Worm (Caenorhabditis elegans) whole organism, dauer: Measurements from ENCODE around the gene cox-16.

ENCODE experiments used
- unc-62 ChIP-seq: sonication (generic microtip); optimal IDR thresholded peaks from 2 replicates; lab custom pipeline; 2017; ENCODE audit warnings: missing biosample characterization, missing genetic modification reagents, missing genetic modification characterization

cox-16 gene

DNA sequence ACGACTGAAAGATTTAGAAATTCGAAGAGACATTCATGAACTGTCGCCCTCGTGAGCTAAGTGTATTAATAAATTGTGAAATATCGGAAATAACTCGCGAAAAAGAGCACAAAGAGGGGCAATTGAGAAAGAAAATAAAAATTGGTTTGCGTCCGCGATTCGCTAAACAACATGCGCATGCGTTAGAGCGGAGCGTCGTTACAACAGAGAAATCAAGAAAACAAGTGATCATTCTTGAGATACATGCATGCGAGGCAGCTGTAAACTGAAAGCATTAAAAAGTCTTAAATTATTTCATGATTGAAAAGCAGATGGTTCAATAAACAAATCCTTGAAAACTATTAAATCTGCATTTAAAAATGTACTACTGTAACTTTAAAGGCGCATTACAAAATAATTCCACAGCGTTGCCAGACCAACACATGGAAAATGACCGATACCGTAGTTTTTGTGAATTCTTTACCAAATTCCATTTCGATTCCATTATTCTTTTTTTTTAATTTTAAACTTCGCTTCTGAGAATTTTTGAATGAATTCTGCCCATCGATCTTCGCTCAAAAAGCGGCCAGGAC is at the start of gene cox-16, which contains the start of gene syp-2:
cox-16 (minus strand) TSS at position 4 of the 572 bp plus-strand sequence.
syp-2 (plus strand) TSS at position 248 of the 572 bp plus-strand sequence.
- TF ChIP-seq unc-62 (GFP tag; lab: Kevin White, UChicago): no peak

DNA sequence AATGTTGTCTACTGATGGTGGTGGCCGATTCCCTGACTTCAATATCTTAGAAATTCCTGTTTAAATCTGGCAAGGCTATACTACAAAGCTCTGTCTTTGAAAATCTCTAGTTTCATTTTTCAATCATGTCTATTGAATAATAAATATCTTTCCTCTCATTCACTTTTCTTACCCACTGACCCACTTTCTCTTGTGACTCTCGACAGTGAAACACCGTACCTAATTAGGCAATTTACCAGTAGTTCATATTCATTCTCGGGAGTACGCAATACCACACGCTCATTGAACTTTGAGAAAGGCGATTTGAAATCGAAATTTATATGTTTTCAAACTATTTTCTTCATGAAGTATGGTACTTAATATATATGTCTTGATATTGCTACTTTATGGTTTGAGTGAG is 48.8 kb upstream of the cox-16 start, which contains the start of gene CD4.11:
CD4.11 (plus strand) TSS at position 301 of the 400 bp plus-strand sequence.
- no peak for TF ChIP-seq unc-62 (GFP tag; lab: Kevin White, UChicago)

DNA sequence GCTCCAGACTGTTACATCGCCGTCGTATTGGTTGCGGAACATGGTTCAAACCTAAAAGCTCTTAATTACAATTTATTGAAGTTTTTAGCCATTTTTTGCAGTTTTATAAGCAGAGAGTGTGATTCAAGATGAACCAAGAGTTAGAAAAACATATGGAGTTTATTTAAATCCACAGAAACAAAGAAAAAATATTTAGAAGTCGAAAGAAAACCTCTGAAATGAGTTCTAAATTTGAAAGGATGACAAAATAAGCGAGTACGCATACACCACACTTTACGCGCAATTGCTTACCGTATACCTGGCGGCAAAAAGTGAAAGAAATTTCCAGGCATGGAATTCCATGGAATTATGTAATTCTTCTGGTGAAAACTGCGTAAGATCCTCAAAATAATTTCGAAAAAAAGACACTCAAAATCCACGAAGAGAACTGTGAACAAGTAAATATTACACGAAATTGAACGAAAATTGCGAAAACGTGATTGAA is 48.3 kb upstream of the cox-16 start, which contains the start of gene pas-6:
pas-6 (minus strand) TSS at position 51 of the 484 bp plus-strand sequence.
- TF ChIP-seq unc-62 (GFP tag; lab: Kevin White, UChicago): no peak

DNA sequence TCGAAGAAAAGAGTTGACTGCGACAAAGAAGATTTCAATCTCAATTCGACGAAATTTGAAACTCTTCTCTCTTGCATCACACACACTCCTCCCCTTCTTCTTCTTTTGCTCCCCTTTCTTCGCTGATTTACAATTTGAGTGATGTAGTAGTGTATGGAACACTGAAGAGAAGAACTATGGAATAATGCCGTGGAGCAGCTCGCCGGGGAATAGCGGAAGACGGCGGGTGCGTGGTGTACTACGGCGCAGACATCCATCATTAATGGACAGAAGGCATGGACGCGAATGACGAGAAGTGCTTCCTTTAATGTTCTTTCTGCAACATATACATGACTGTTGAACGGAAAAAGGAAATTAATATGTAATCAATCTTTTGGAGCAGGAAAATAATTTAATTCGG is 46.8 kb upstream of the cox-16 start:
- TF ChIP-seq unc-62 (GFP tag; lab: Kevin White, UChicago): no peak

DNA sequence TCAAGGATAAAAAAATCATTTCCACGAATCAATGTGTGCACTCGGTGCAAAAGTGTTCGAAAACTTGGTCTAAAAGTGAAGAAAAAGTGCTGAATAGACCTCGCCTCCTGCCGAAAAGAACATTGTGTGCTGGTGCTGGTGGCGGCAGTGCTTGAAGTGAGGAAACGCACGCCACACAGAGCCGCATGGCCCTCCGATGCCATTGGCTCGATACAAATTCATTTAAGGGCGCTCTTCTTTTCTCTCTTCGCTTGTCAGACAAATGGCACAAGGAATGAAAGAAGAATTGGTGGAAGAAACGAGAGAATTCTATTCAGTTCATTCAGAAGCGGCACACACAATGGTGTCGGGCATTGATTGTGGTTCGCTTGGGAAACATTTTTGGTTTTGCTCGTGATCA is 46.3 kb upstream of the cox-16 start:
- no peak for TF ChIP-seq unc-62 (GFP tag; lab: Kevin White, UChicago)

DNA sequence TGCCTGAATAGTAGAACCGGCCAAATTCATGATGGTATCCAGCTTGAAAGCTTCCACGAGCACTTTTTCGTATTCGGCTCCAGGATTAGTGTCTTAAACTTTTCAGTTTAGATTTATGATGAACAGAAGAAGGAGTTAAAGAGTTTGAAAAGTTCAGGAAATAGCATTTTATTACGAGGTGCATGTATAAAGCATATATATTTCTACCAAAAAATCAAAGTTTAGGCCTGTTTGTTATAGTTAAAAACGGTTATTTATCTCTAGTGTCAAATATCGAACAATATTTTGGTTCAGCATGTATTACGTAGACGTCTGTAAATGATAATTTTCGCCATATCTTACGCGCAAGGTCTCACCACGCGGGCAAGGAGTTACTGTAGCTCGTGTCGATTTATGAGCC is 45.3 kb upstream of the cox-16 start, which contains the start of gene klc-2:
klc-2 (minus strand) TSS at position 101 of the 400 bp plus-strand sequence.
- no peak for TF ChIP-seq unc-62 (GFP tag; lab: Kevin White, UChicago)

DNA sequence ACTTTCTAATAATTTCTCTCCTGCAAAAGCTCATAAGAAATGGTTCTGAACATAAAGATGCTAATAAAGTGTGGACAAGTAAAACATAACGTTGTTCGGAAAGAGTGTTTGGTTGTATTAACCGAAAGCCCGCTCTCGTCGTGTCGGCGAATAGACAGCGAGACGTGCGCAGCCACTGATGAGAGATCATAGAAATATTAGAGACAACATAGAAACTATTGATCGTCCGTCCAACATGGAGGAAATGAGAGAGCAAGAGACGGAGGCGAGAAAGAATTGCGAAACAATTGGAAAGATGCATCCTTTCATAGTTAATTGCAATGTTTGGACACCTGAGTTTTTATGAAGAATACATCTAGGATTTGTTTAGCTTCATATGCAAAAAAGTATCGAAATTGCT is 44.5 kb upstream of the cox-16 start:
- TF ChIP-seq unc-62 (GFP tag; lab: Kevin White, UChicago): no peak

DNA sequence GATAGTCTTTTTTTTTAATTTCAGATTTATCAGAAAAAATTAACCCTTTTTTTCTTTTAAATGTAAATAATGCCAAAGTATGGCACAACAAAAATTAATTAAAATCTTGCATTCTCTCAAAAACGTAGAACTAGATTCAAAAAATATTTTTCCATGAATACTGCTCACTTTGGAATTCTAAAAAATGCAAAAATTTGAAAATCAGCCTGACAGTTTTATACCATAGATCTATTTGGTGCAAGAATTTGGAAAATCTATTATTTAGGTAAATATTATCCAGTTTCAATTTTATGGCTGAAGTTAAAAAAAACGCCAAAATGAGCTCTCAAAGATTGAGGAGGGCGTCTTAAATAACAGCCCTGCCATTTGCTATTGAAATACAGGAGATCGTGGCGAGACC is 43.6 kb upstream of the cox-16 start:
- no peak for TF ChIP-seq unc-62 (GFP tag; lab: Kevin White, UChicago)

DNA sequence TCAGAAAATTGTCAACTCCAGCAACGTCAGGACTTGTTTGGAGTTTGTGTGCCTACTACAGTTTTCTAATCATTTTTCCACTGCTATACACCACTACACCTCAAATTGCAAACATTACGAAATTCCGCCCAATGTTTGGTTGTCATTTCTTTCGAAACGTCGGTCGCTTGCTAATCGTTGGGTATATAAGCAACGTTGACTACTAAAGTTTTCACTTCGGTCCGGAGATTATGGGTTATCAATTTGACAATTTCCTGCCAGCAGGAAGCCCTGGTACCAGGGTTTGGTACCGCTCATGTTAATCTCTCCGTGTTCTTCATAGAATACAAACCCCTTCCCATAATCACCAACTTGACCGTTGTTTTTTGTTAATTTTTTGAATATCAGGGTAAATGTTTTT is 40.0 kb upstream of the cox-16 start:
- TF ChIP-seq unc-62 (GFP tag; lab: Kevin White, UChicago): no peak

DNA sequence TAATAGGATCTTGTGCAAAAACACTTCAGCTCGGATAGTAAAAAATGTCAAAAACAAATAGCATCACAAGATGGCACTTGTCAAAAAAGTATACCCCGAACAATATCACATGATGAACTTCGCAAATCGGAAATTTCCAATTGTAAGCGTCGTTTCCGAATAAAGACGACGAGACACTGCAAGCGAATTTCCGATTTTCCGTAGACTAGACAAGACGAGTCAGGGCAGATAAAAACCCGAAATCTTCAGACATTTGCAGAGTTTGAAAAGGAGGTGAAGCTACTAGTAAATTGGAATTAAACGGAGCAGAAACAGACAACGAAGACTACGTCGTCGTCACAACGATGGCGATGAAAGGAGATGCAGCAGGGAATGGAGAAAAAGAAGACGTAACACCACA is 35.6 kb upstream of the cox-16 start:
- no peak for TF ChIP-seq unc-62 (GFP tag; lab: Kevin White, UChicago)

DNA sequence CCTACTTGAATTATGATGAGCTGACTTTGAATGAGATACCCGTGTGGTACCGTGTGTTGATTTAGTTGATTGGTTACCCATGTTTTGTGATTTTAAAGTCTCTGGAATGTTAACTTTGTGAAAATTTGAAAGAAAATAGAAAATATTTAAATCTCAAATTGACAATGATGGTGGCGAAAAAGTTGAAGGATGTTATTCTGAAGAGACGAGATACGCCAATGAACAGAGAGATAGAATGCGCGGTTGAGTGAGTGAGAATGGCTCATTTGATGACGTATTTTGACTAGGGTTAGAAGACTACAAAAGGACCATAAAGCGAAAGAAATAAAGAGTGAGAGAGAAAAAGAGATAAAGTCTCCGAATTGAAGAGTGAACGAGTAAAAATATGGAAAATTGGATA is 34.4 kb upstream of the cox-16 start, which contains the start of gene glb-6:
glb-6 (minus strand) TSS at position 101 of the 400 bp plus-strand sequence.
- TF ChIP-seq unc-62 (GFP tag; lab: Kevin White, UChicago): no peak

DNA sequence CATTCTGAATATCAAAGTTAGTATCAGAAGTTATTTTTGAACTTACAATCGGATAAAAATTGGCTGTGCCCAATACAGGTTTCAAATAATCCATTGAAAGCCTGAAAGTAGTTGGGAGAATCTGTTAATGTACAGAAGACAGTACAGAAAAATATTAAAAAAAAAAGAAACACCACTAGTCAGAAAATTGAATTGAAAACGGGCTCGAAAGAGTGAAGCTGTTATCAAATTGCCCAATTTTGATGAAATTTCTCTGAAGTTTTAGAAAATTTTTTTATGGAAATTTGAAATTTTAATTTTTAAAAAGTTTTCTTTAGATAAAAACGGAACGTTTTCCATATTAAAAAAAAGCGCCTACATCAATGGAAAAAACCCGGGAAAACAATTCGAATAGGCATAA is 31.1 kb upstream of the cox-16 start, which contains the start of gene C18C4.7:
C18C4.7 (minus strand) TSS at position 101 of the 400 bp plus-strand sequence.
- TF ChIP-seq unc-62 (GFP tag; lab: Kevin White, UChicago): no peak

DNA sequence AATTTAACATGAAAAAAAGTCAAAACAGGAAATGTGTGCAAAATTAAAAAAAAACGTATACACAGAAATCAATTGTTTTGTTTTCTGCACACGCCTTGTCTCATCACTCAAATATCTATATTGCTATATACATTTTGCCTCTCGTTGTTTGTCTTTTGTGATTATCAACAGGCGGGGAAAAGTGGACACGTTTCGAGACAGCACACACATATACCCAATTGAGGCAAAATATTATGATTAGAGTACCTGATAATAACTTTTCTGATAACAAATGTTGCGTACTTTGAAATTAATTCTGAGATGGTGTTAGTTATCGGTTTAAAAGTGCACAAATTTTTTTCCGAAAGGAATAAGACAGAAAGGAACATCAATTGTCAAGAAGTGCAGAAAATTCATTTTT is 23.8 kb upstream of the cox-16 start:
- TF ChIP-seq unc-62 (GFP tag; lab: Kevin White, UChicago): no peak

DNA sequence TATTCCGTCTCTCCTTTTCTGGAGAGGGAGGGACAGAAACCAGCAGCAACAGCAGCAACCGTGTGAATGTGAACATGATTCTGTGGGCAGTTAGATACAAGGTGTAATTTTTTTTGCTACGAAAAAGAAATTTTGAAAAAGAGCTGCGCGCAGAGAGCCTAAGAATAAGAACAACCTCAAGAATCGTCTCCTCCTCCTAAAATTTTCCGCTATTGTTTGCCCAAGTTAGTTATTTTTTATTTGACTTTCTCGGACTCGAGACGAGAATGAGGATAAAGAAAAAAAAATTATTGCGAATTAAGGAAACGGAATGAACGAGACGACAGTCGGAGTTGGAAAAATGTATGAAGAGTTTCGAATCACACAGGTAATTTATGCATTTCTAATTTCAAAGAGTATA is 22.5 kb upstream of the cox-16 start, which contains the start of gene glb-5:
glb-5 (plus strand) TSS at position 301 of the 400 bp plus-strand sequence.
- TF ChIP-seq unc-62 (GFP tag; lab: Kevin White, UChicago): no peak

DNA sequence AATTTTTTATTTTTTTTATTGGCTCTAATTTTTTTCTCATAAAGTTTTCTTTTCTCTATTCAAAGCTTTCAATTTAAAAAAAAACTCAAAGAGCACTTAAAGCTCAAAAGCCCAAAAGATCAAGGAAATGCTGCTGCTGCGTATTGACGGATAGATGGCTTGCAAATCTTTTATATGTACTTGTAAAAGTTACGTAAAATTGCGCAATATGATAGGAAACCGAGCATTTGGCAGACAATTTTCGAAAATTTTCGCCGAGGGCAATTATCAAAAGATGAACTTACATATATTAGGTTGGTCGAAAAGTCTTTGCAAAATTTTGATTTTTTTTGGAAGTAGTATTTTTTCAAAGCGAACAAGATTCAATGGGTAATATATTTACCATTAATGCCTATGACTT is 12.5 kb upstream of the cox-16 start:
- TF ChIP-seq unc-62 (GFP tag; lab: Kevin White, UChicago): no peak

DNA sequence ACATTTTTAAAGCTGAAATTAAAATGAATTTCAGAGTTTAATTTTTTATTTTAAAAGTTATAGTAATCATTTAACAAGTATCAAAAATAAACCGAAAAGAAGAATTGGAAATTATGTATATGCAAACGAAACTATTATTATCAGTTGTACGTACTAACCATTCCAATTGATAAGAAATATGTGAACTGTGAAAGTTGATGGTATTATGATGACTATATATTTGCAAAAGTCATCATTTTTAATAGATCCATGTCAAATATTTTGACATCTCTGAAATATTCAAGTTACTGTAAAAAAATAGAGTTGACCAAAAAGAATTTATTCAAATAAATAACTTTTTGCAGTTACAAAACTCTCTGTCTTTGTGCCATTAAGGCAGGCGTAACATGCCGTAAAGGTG is 12.0 kb upstream of the cox-16 start, which contains the start of gene ugt-48:
ugt-48 (minus strand) TSS at position 12 of the 400 bp plus-strand sequence.
- TF ChIP-seq unc-62 (GFP tag; lab: Kevin White, UChicago): no peak

DNA sequence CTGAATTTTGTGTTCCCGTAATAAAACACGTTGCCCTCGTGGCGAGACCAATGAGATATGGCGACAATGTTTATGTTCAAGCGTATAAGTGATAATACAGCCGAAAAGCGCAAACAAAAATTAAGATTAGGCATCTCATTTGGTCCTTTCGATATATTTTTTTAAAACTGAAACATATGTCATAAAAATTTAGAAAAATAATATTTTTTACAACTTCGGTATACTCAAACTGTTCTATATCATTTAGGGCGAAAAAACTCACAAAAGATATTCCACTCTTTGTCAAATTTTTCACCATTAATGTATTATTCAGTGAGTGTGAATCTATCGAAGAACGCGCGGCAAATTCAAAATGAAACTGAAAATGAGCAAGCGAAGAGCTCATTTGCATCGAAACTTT is 2.5 kb upstream of the cox-16 start, which contains the start of gene cft-1:
cft-1 (plus strand) TSS at position 301 of the 400 bp plus-strand sequence.
- no peak for TF ChIP-seq unc-62 (GFP tag; lab: Kevin White, UChicago)
